Worm (Caenorhabditis elegans) whole organism, late embryonic: Measurements from ENCODE around the gene hmit-1.1.
A peak's percentile ranks its signal among the peaks of the same experiment; 100 is the strongest.

Experiments used
- C08G9.2 ChIP-seq: sonication (generic microtip); optimal IDR thresholded peaks from 2 replicates; lab custom pipeline; 2016; ENCODE audit warnings: mild to moderate bottlenecking, missing genetic modification characterization, moderate library complexity, missing compliant biosample characterization
- C38D4.7 ChIP-seq: fragments of 200-800 bp; sonication (Bioruptor generic); optimal IDR thresholded peaks from 2 replicates; lab custom pipeline; 2018; ENCODE audit warnings: mild to moderate bottlenecking, missing genetic modification characterization, moderate library complexity, missing compliant biosample characterization
- K02D7.2 ChIP-seq: sonication (generic microtip); optimal IDR thresholded peaks from 2 replicates; lab custom pipeline; 2017; ENCODE audit warnings: mild to moderate bottlenecking, missing genetic modification characterization, missing compliant biosample characterization
- ceh-18 ChIP-seq: sonication (generic microtip); optimal IDR thresholded peaks from 2 replicates; lab custom pipeline; 2016; ENCODE audit warnings: missing genetic modification characterization, missing compliant biosample characterization
- ceh-19 ChIP-seq: fragments of 200-800 bp; sonication (Bioruptor generic); optimal IDR thresholded peaks from 2 replicates; lab custom pipeline; 2018; ENCODE audit warnings: mild to moderate bottlenecking, missing genetic modification characterization, missing compliant biosample characterization
- ceh-31 ChIP-seq: sonication (generic microtip); optimal IDR thresholded peaks from 2 replicates; lab custom pipeline; 2016; ENCODE audit warnings: missing genetic modification characterization, missing compliant biosample characterization
- ceh-34 ChIP-seq: sonication (generic microtip); optimal IDR thresholded peaks from 2 replicates; lab custom pipeline; 2016; ENCODE audit warnings: mild to moderate bottlenecking, missing genetic modification characterization, missing compliant biosample characterization
- ceh-45 ChIP-seq: fragments of 200-800 bp; sonication (Bioruptor generic); IDR thresholded peaks from 2 replicates; pipeline ENCODE4 v1.3.6; 2022; ENCODE audit warnings: missing genetic modification reagents, missing genetic modification characterization, missing compliant biosample characterization
- ceh-6 ChIP-seq: fragments of 200-800 bp; sonication (Bioruptor generic); optimal IDR thresholded peaks from 2 replicates; lab custom pipeline; 2018; ENCODE audit warnings: mild to moderate bottlenecking, missing genetic modification characterization, missing compliant biosample characterization
- ceh-9 ChIP-seq: sonication (generic microtip); optimal IDR thresholded peaks from 2 replicates; lab custom pipeline; 2016; ENCODE audit warnings: mild to moderate bottlenecking, missing genetic modification characterization, inconsistent platforms, missing compliant biosample characterization
- che-1 ChIP-seq: sonication (generic microtip); optimal IDR thresholded peaks from 2 replicates; lab custom pipeline; 2016; ENCODE audit warnings: mild to moderate bottlenecking, missing genetic modification characterization, missing compliant biosample characterization
- dve-1 ChIP-seq: sonication (generic microtip); optimal IDR thresholded peaks from 2 replicates; lab custom pipeline; 2017; ENCODE audit warnings: antibody characterized with exemption, mild to moderate bottlenecking, missing genetic modification characterization, missing compliant biosample characterization
- eyg-1 ChIP-seq: sonication (generic microtip); optimal IDR thresholded peaks from 2 replicates; lab custom pipeline; 2016; ENCODE audit warnings: missing genotype, missing genetic modification characterization, missing compliant biosample characterization
- fax-1 ChIP-seq: sonication (generic microtip); optimal IDR thresholded peaks from 2 replicates; lab custom pipeline; 2016; ENCODE audit warnings: missing genotype, missing genetic modification characterization, missing compliant biosample characterization
- fkh-6 ChIP-seq: sonication (generic microtip); optimal IDR thresholded peaks from 2 replicates; lab custom pipeline; 2016; ENCODE audit warnings: missing genetic modification characterization, missing compliant biosample characterization
- hlh-30 ChIP-seq: sonication (generic microtip); optimal IDR thresholded peaks from 2 replicates; lab custom pipeline; 2017; ENCODE audit warnings: antibody characterized with exemption, missing genetic modification characterization, missing compliant biosample characterization; ENCODE audit not compliant: insufficient read depth
- hlh-6 ChIP-seq: sonication (generic microtip); optimal IDR thresholded peaks from 2 replicates; lab custom pipeline; 2016; ENCODE audit warnings: missing genotype, missing genetic modification characterization, missing compliant biosample characterization
- lin-11 ChIP-seq: fragments of 200-800 bp; sonication (Bioruptor generic); optimal IDR thresholded peaks from 2 replicates; lab custom pipeline; 2018; ENCODE audit warnings: mild to moderate bottlenecking, missing genetic modification characterization, missing compliant biosample characterization
- mec-3 ChIP-seq: sonication (generic microtip); optimal IDR thresholded peaks from 2 replicates; lab custom pipeline; 2016; ENCODE audit warnings: borderline replicate concordance, missing genetic modification characterization, missing compliant biosample characterization
- nfya-1 ChIP-seq: sonication (generic microtip); optimal IDR thresholded peaks from 2 replicates; lab custom pipeline; 2017; ENCODE audit warnings: missing genetic modification characterization, mild to moderate bottlenecking, missing compliant biosample characterization, antibody characterized with exemption, moderate library complexity
- npax-4 ChIP-seq: sonication (generic microtip); optimal IDR thresholded peaks from 2 replicates; lab custom pipeline; 2016; ENCODE audit warnings: missing genetic modification characterization, missing compliant biosample characterization
- pag-3 ChIP-seq: sonication (generic microtip); optimal IDR thresholded peaks from 2 replicates; lab custom pipeline; 2016; ENCODE audit warnings: missing compliant biosample characterization, missing genetic modification characterization, borderline replicate concordance
- pat-9 ChIP-seq: fragments of 200-800 bp; sonication (Bioruptor generic); optimal IDR thresholded peaks from 2 replicates; lab custom pipeline; 2018; ENCODE audit warnings: mild to moderate bottlenecking, missing genetic modification characterization, moderate library complexity, missing compliant biosample characterization
- pax-1 ChIP-seq: fragments of 150-350 bp; optimal IDR thresholded peaks from 2 replicates; lab custom pipeline; 2014; ENCODE audit warnings: missing biosample characterization, missing genetic modification characterization
- pha-4 ChIP-seq: fragments of 150-350 bp; optimal IDR thresholded peaks from 2 replicates; lab custom pipeline; 2018; ENCODE audit warnings: missing biosample characterization, missing genetic modification reagents, missing genetic modification characterization
- ref-2 ChIP-seq: sonication (generic microtip); optimal IDR thresholded peaks from 2 replicates; lab custom pipeline; 2016; ENCODE audit warnings: missing genetic modification characterization, missing compliant biosample characterization
- sox-2 ChIP-seq: fragments of 200-800 bp; sonication (Bioruptor generic); IDR thresholded peaks from 2 replicates; pipeline ENCODE4 v1.3.6; 2022; ENCODE audit warnings: missing genetic modification reagents, missing genetic modification characterization, missing compliant biosample characterization
- sox-4 ChIP-seq: sonication (generic microtip); optimal IDR thresholded peaks from 2 replicates; lab custom pipeline; 2017; ENCODE audit warnings: mild to moderate bottlenecking, missing genetic modification characterization, inconsistent platforms, missing compliant biosample characterization
- syd-9 ChIP-seq: sonication (generic microtip); optimal IDR thresholded peaks from 2 replicates; lab custom pipeline; 2016; ENCODE audit warnings: mild to moderate bottlenecking, missing genetic modification characterization, moderate library complexity, missing compliant biosample characterization
- tbx-2 ChIP-seq: sonication (generic microtip); optimal IDR thresholded peaks from 2 replicates; lab custom pipeline; 2016; ENCODE audit warnings: missing genetic modification characterization, missing compliant biosample characterization
- tbx-7 ChIP-seq: sonication (generic microtip); optimal IDR thresholded peaks from 2 replicates; lab custom pipeline; 2016; ENCODE audit warnings: missing genotype, missing genetic modification characterization, missing compliant biosample characterization
- ttx-3 ChIP-seq: sonication (generic microtip); optimal IDR thresholded peaks from 2 replicates; lab custom pipeline; 2016; ENCODE audit warnings: missing genetic modification reagents, missing genetic modification characterization, missing compliant biosample characterization
- unc-3 ChIP-seq, 2 experiments: fragments of 200-800 bp in 1 of 2; sonication (Bioruptor generic) in 1 of 2; sonication (generic microtip) in 1 of 2; conservative IDR thresholded peaks in 1 of 2; optimal IDR thresholded peaks in 1 of 2; 2 replicates each; pipeline versions ENCODE4 v1.3.6 to Lab custom; 2016 to 2022; ENCODE audit warnings: missing compliant biosample characterization in 2 of 2, missing genetic modification characterization in 2 of 2, missing genetic modification reagents in 1 of 2
- unc-42 ChIP-seq: sonication (generic microtip); optimal IDR thresholded peaks from 2 replicates; lab custom pipeline; 2016; ENCODE audit warnings: missing genotype, missing genetic modification characterization, missing compliant biosample characterization
- unc-86 ChIP-seq: sonication (generic microtip); optimal IDR thresholded peaks from 2 replicates; lab custom pipeline; 2016; ENCODE audit warnings: missing genetic modification characterization, missing compliant biosample characterization
- ztf-16 ChIP-seq: sonication (generic microtip); optimal IDR thresholded peaks from 2 replicates; lab custom pipeline; 2017; ENCODE audit warnings: missing genetic modification characterization, missing compliant biosample characterization

The hmit-1.1 gene

DNA sequence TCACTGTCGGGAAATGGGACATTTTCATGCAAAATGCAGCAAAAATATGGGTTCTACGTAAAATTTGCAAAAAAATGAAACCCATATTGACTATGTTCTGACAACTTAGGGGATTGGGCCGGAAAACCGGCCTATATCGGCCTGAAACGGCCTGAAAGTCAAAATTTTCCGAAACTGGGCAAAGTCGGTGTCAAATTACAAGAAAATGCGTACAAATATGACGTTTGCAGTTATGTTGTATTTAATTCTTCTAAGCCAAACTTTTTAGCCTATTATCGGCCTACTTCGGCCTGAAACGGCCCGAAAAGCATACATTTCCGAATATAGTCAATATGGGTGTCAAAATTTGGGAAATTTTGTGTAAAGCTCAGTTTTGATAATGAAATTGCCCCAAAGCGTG lies 4.7 kb upstream of the hmit-1.1 start:
- no peak for TF ChIP-seq sox-4 (tag; lab: Kevin White, UChicago)
- no peak for TF ChIP-seq npax-4
- TF ChIP-seq fkh-6, result no peak
- TF ChIP-seq unc-42, result no peak
- no peak for TF ChIP-seq pha-4 (tag; lab: Kevin White, UChicago)
- no peak for TF ChIP-seq ceh-19 (GFP tag; lab: Kevin White, UChicago)
- TF ChIP-seq tbx-7 (tag; lab: Kevin White, UChicago), result no peak
- no peak for TF ChIP-seq hlh-6 (tag; lab: Kevin White, UChicago)
- no peak for TF ChIP-seq ttx-3 (tag; lab: Kevin White, UChicago)
- no peak for TF ChIP-seq eyg-1 (tag; lab: Kevin White, UChicago)
- TF ChIP-seq pax-1, result no peak
- TF ChIP-seq ceh-6, result no peak
- no peak for TF ChIP-seq pat-9 (tag; lab: Kevin White, UChicago)
- no peak for TF ChIP-seq syd-9 (tag; lab: Kevin White, UChicago)

DNA sequence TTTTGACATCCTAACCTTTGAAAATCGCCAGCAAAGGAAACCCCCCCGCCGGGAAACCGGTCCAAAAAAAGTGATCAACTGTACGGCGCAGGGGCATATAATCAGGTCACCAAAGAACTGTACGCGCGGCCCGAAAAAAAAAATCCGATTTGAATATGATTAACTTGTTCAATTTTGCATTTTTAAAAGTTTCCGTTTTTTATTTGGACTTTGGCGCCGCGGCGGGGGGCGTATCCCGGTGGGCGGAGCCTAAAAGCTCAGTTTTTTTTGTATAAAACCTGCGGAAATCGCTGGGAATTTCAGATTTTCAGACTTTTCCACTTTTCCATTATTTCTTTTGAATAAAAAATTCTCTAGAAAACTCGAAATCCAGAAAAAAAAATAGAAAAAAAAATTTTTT lies 7.9 kb downstream of the hmit-1.1 start, which contains the start of gene hmit-1.2:
hmit-1.2 (plus strand) TSS at position 301 of the 400 bp plus-strand sequence.
- TF ChIP-seq fkh-6 (no peak), C08G9.2 (tag; lab: Kevin White, UChicago) (no peak), che-1 (tag; lab: Kevin White, UChicago) (no peak)

DNA sequence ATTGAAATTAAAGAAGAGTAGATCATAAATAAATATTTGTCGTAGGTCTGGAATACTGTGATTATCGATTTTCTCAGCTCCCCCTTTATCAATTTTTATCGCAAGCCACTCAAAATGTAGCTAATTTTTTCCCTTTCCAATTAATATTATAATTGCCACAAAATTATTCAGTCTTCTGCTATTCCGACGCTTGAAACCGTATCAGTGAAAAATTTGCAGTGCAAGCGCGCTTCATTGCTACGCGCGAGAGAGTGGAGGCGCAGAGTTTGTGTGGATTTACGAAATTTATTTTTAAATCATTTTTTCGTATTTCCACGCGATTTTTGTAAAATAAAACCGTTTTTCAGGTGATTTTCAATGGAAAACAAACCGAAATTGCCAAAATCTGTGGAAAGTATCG lies 17.0 kb downstream of the hmit-1.1 start, which contains the start of gene ints-5:
ints-5 (plus strand) TSS at position 348 of the 400 bp plus-strand sequence.
- TF ChIP-seq nfya-1 (tag; lab: Kevin White, UChicago) (peak; percentile 16), sox-2 (no peak), sox-4 (tag; lab: Kevin White, UChicago) (no peak)
- TF ChIP-seq, all 69 proteins: peak for 1

DNA sequence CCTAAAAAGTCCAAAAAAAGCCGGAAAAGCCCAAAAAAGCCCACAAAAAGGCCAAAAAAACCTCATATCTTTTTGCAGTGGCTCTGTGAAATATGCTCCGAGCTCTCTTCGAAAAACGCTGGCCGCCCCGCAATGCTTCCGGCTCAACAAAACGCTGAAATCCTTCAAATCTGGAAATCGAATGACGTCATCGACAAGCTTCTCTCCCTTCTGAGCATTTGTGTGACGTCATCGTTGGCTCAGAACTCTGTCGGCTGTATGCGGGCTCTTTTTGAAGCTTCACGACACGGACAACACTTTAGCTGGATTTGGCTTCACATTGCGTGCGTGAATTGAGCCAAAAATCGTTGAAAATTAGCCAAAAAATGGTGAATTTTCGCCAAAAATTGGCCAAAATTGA lies 19.4 kb downstream of the hmit-1.1 start:
- TF ChIP-seq hlh-30, result no peak
- TF ChIP-seq ceh-9 (tag; lab: Kevin White, UChicago), result no peak
- TF ChIP-seq pat-9 (tag; lab: Kevin White, UChicago), result no peak
- TF ChIP-seq dve-1 (tag; lab: Kevin White, UChicago), result no peak
- no peak for TF ChIP-seq ceh-31
- TF ChIP-seq ceh-45, result no peak
- TF ChIP-seq K02D7.2 (tag; lab: Kevin White, UChicago), result no peak
- TF ChIP-seq ceh-18 (tag; lab: Kevin White, UChicago), result no peak
- TF ChIP-seq mec-3, result no peak
- no peak for TF ChIP-seq unc-86 (tag; lab: Kevin White, UChicago)
- TF ChIP-seq che-1 (tag; lab: Kevin White, UChicago), result no peak

DNA sequence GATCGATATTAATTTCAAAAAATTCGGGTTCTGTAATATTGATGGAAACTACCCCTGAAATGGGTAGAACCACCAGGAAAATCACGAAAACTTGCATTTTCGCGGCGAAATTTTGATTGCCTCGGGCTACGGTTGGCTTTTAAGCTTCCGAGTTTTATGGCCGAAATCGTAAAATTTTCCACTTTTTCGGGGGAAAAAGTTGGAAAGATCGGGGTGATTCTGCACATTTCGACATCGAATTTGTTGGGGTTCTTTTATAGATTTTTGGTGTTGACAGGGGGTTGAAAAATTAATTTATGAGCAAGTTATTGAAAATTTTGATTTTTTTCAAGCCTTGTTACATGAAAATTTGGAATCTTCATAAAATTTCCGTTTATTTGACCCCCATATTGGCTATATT lies 37.2 kb downstream of the hmit-1.1 start, which contains the start of gene Y51A2D.8:
Y51A2D.8 (minus strand) TSS at position 101 of the 400 bp plus-strand sequence.
- TF ChIP-seq ceh-34 (tag; lab: Kevin White, UChicago) (no peak), sox-2 (no peak), tbx-2 (tag; lab: Kevin White, UChicago) (no peak), pag-3 (tag; lab: Kevin White, UChicago) (no peak), ztf-16 (tag; lab: Kevin White, UChicago) (no peak), unc-3 (GFP tag; conservative IDR thresholded peaks at IDR 0.05; lab: Robert Waterston, UW) (no peak), unc-3 (tag; optimal IDR thresholded peaks at IDR 0.05; lab: Kevin White, UChicago) (no peak), lin-11 (tag; lab: Kevin White, UChicago) (no peak), ref-2 (tag; lab: Kevin White, UChicago) (no peak), dve-1 (tag; lab: Kevin White, UChicago) (no peak), ceh-18 (tag; lab: Kevin White, UChicago) (no peak), fax-1 (no peak), C38D4.7 (GFP tag; lab: Kevin White, UChicago) (no peak)
